Worm (Caenorhabditis elegans) whole organism, L4/young adult: ENCODE measurements around the gene chil-26.

Experiments used
- W03F9.2 ChIP-seq: fragments of 150-350 bp; optimal IDR thresholded peaks from 2 replicates; lab custom pipeline; 2014; ENCODE audit warnings: missing biosample characterization, missing genetic modification characterization
- dao-5 ChIP-seq: sonication (generic microtip); optimal IDR thresholded peaks from 2 replicates; lab custom pipeline; 2016; ENCODE audit warnings: missing genotype, missing genetic modification characterization, moderate library complexity, missing compliant biosample characterization

- TF ChIP-seq W03F9.2 (tag; lab: Kevin White, UChicago) (no peak), dao-5 (no peak)
These were observed 48.1 kb downstream of the chil-26 start, which contains the start of gene AH6.17 for ce11 chrII:9522986-9523385.
